Worm (Caenorhabditis elegans): ENCODE measurements around the gene Y22D7AL.15.

The Y22D7AL.15 gene

ce11 chrIII:1626524-1626923, 33.1 kb downstream of the Y22D7AL.15 start, which contains the start of gene Y22D7AL.4 (continued):
- TF ChIP-seq aly-2 (tag; optimal IDR thresholded peaks at IDR 0.05) (no peak), spr-1 (tag; optimal IDR thresholded peaks at IDR 0.05) (no peak), nhr-6 (tag; optimal IDR thresholded peaks at IDR 0.05) (no peak), mxl-2 (GFP tag; conservative IDR thresholded peaks at IDR 0.05) (no peak), hlh-11 (tag; optimal IDR thresholded peaks at IDR 0.05) (peak; percentile 10), ztf-11 (tag; optimal IDR thresholded peaks at IDR 0.05) (no peak), mdl-1 (tag; optimal IDR thresholded peaks at IDR 0.05) (no peak)

ce11 chrIII:1625660-1626275, 33.9 kb downstream of the Y22D7AL.15 start:
- no peak for TF ChIP-seq ceh-82 (tag; optimal IDR thresholded peaks at IDR 0.05)
- TF ChIP-seq lin-1 (GFP tag; IDR thresholded peaks at IDR 0.05): 0 out of 2 replicates have a peak, but pooled peaks have one; percentile 40
- TF ChIP-seq R02D3.7 (tag; optimal IDR thresholded peaks at IDR 0.05): no peak
- TF ChIP-seq snpc-1.2 (GFP tag; IDR thresholded peaks at IDR 0.05): peak; percentile 56; the same call in 1 of the 2 replicates
- TF ChIP-seq lin-13 (GFP tag; optimal IDR thresholded peaks at IDR 0.05): no peak
- peak; percentile 83 for TF ChIP-seq egl-43 (GFP tag; IDR thresholded peaks at IDR 0.05)
- TF ChIP-seq vab-7 (GFP tag; IDR thresholded peaks at IDR 0.05): peak; percentile 43; the same call in 1 of the 2 replicates
- TF ChIP-seq dmd-8 (GFP tag; IDR thresholded peaks at IDR 0.05): 0 out of 2 replicates have a peak, but pooled peaks have one; percentile 15
- peak; percentile 33 for TF ChIP-seq aha-1 (tag)
- TF ChIP-seq madf-9 (GFP tag; conservative IDR thresholded peaks at IDR 0.05): 0 out of 2 replicates have a peak, but pooled peaks have one; percentile 18
- no peak for TF ChIP-seq F10B5.3 (tag; optimal IDR thresholded peaks at IDR 0.05)
- no peak for TF ChIP-seq ceh-32 (tag; optimal IDR thresholded peaks at IDR 0.05; ENCODE audit: poor library complexity)
- TF ChIP-seq nhr-102 (tag; optimal IDR thresholded peaks at IDR 0.05): peak; percentile 12
- TF ChIP-seq lin-38 (GFP tag; IDR thresholded peaks at IDR 0.05): peak; percentile 46
- TF ChIP-seq mep-1 (tag; optimal IDR thresholded peaks at IDR 0.05): peak; percentile 28
- peak; percentile 63 for TF ChIP-seq Y48G9A.11 (GFP tag; IDR thresholded peaks at IDR 0.05)
- no peak for TF ChIP-seq ztf-7 (tag; optimal IDR thresholded peaks at IDR 0.05)
- 0 out of 2 replicates have a peak, but pooled peaks have one; percentile 15 for TF ChIP-seq F44E2.7 (GFP tag; IDR thresholded peaks at IDR 0.05)
- peak; percentile 51 for TF ChIP-seq unc-130 (GFP tag; optimal IDR thresholded peaks at IDR 0.05)
- TF ChIP-seq pha-4 (GFP tag; IDR thresholded peaks at IDR 0.05): peak; percentile 73
- TF ChIP-seq pha-4 (tag; optimal IDR thresholded peaks at IDR 0.05): no peak
- peak; percentile 30 for TF ChIP-seq Y5F2A.4 (GFP tag; optimal IDR thresholded peaks at IDR 0.05)
- peak; percentile 47 for TF ChIP-seq ama-1 (optimal IDR thresholded peaks at IDR 0.05)
- TF ChIP-seq spr-1 (tag; optimal IDR thresholded peaks at IDR 0.05): no peak
- peak; percentile 67; the same call in 1 of the 2 replicates for TF ChIP-seq lim-7 (GFP tag; IDR thresholded peaks at IDR 0.05)
- TF ChIP-seq ctbp-1 (GFP tag; IDR thresholded peaks at IDR 0.05): peak; percentile 73
- TF ChIP-seq Y105C5A.15 (GFP tag; IDR thresholded peaks at IDR 0.05): 0 out of 2 replicates have a peak, but pooled peaks have one; percentile 10
- peak; percentile 67; the same call in 1 of the 2 replicates for TF ChIP-seq D1046.2 (GFP tag; IDR thresholded peaks at IDR 0.05)
- peak; percentile 44 for TF ChIP-seq nhr-111 (GFP tag; optimal IDR thresholded peaks at IDR 0.05)
- 0 out of 2 replicates have a peak, but pooled peaks have one; percentile 47 for TF ChIP-seq dmd-9 (GFP tag; IDR thresholded peaks at IDR 0.05)
- TF ChIP-seq arid-1 (GFP tag; conservative IDR thresholded peaks at IDR 0.05): peak; percentile 81
- peak in 1 of 2 experiments; percentile 63; a peak in 1 of 4 replicates for TF ChIP-seq madf-5 (GFP tag; IDR thresholded peaks at IDR 0.05)
- TF ChIP-seq mdt-29 (GFP tag; IDR thresholded peaks at IDR 0.05): 0 out of 2 replicates have a peak, but pooled peaks have one; percentile 47

Data from whole organism, L4 larva.